Fruit fly (Drosophila melanogaster) whole organism, embryonic: ENCODE measurements around the gene CG3702.
A peak's percentile ranks its signal among the peaks of the same experiment; 100 is the strongest.

Experiments used
- B-H1 ChIP-seq: fragments of 200-800 bp; sonication (Bioruptor generic); IDR thresholded peaks from 3 replicates; pipeline ENCODE4 v1.3.6; 2022; ENCODE audit warnings: missing biosample characterization, missing genetic modification characterization
- CG10274 ChIP-seq: fragments of 200-800 bp; sonication (Bioruptor generic); optimal IDR thresholded peaks from 3 replicates; lab custom pipeline; 2017; ENCODE audit warnings: missing biosample characterization, mild to moderate bottlenecking, missing genetic modification characterization
- CG11696 ChIP-seq: fragments of 200-800 bp; sonication (Bioruptor generic); IDR thresholded peaks from 2 replicates; pipeline ENCODE4 v1.3.6; 2022; ENCODE audit warnings: missing biosample characterization, missing genetic modification characterization
- CG12155 ChIP-seq: fragments of 200-800 bp; sonication (Bioruptor generic); optimal IDR thresholded peaks from 3 replicates; lab custom pipeline; 2016; ENCODE audit warnings: missing biosample characterization, missing genetic modification characterization
- CG13287 ChIP-seq: fragments of 200-800 bp; sonication (Bioruptor generic); IDR thresholded peaks from 2 replicates; pipeline ENCODE4 v1.3.6; 2022; ENCODE audit warnings: missing biosample characterization, missing genetic modification characterization; ENCODE audit not compliant: partially characterized antibody
- CG14050 ChIP-seq: fragments of 200-800 bp; sonication (Bioruptor generic); IDR thresholded peaks from 3 replicates; pipeline ENCODE4 v1.3.6; 2022; ENCODE audit warnings: missing biosample characterization, missing genetic modification characterization
- CG15269 ChIP-seq: fragments of 200-800 bp; sonication (Bioruptor generic); optimal IDR thresholded peaks from 2 replicates; lab custom pipeline; 2018; ENCODE audit warnings: missing biosample characterization, mild to moderate bottlenecking, missing genetic modification characterization, moderate library complexity
- CG1603 ChIP-seq: fragments of 200-800 bp; sonication (Bioruptor generic); optimal IDR thresholded peaks from 2 replicates; lab custom pipeline; 2019; ENCODE audit warnings: missing biosample characterization, mild to moderate bottlenecking, missing genetic modification characterization, moderate library complexity
- CG16813 ChIP-seq: fragments of 200-800 bp; sonication (Bioruptor generic); IDR thresholded peaks from 3 replicates; pipeline ENCODE4 v1.3.6; 2022; ENCODE audit warnings: missing biosample characterization, missing genetic modification characterization; ENCODE audit not compliant: partially characterized antibody
- CG17328 ChIP-seq: fragments of 200-800 bp; sonication (Bioruptor generic); IDR thresholded peaks from 2 replicates; pipeline ENCODE4 v1.3.6; 2022; ENCODE audit warnings: missing biosample characterization, missing genetic modification characterization
- CG17361 ChIP-seq: fragments of 200-800 bp; sonication (Bioruptor generic); IDR thresholded peaks from 3 replicates; pipeline ENCODE4 v1.3.6; 2022; ENCODE audit warnings: missing biosample characterization, missing genetic modification characterization
- CG17385 ChIP-seq: fragments of 200-800 bp; sonication (Bioruptor generic); optimal IDR thresholded peaks from 3 replicates; lab custom pipeline; 2018; ENCODE audit warnings: missing biosample characterization, mild to moderate bottlenecking, missing genetic modification characterization
- CG18476 ChIP-seq: fragments of 200-800 bp; sonication (Bioruptor generic); optimal IDR thresholded peaks from 2 replicates; lab custom pipeline; 2016; ENCODE audit warnings: missing biosample characterization, mild to moderate bottlenecking, missing genetic modification characterization
- CG2678 ChIP-seq: fragments of 200-800 bp; sonication (Bioruptor generic); optimal IDR thresholded peaks from 3 replicates; lab custom pipeline; 2019; ENCODE audit warnings: missing biosample characterization, mild to moderate bottlenecking, missing genetic modification characterization, moderate library complexity
- CG2875 ChIP-seq: fragments of 200-800 bp; sonication (Bioruptor generic); optimal IDR thresholded peaks from 2 replicates; lab custom pipeline; 2017; ENCODE audit warnings: missing biosample characterization, mild to moderate bottlenecking, missing genetic modification characterization, missing genetic modification reagents
- CG31365 ChIP-seq: fragments of 200-800 bp; sonication (Bioruptor generic); optimal IDR thresholded peaks from 2 replicates; lab custom pipeline; 2018; ENCODE audit warnings: missing biosample characterization, mild to moderate bottlenecking, missing genetic modification characterization
- CG3163 ChIP-seq: fragments of 200-800 bp; sonication (Bioruptor generic); optimal IDR thresholded peaks from 3 replicates; lab custom pipeline; 2016; ENCODE audit warnings: missing biosample characterization, missing genetic modification characterization
- CG32532 ChIP-seq: fragments of 200-800 bp; sonication (Bioruptor generic); IDR thresholded peaks from 2 replicates; pipeline ENCODE4 v1.3.6; 2022; ENCODE audit warnings: missing biosample characterization, missing genetic modification characterization
- CG33557 ChIP-seq: fragments of 200-800 bp; sonication (Bioruptor generic); optimal IDR thresholded peaks from 2 replicates; lab custom pipeline; 2019; ENCODE audit warnings: missing biosample characterization, mild to moderate bottlenecking, missing genetic modification characterization, moderate library complexity
- CG34376 ChIP-seq: fragments of 200-800 bp; sonication (Bioruptor generic); optimal IDR thresholded peaks from 2 replicates; lab custom pipeline; 2018; ENCODE audit warnings: missing biosample characterization, mild to moderate bottlenecking, missing genetic modification characterization
- CG6854 ChIP-seq: fragments of 200-800 bp; sonication (Bioruptor generic); optimal IDR thresholded peaks from 3 replicates; lab custom pipeline; 2017; ENCODE audit warnings: missing biosample characterization, mild to moderate bottlenecking, missing genetic modification characterization
- CG8359 ChIP-seq: fragments of 200-800 bp; sonication (Bioruptor generic); optimal IDR thresholded peaks from 2 replicates; lab custom pipeline; 2017; ENCODE audit warnings: missing biosample characterization, mild to moderate bottlenecking, missing genetic modification characterization, borderline replicate concordance
- CG9609 ChIP-seq: fragments of 200-800 bp; sonication (Bioruptor generic); optimal IDR thresholded peaks from 3 replicates; lab custom pipeline; 2016; ENCODE audit warnings: missing biosample characterization, missing genetic modification characterization
- CHES-1-like ChIP-seq: fragments of 200-800 bp; sonication (Bioruptor generic); optimal IDR thresholded peaks from 2 replicates; lab custom pipeline; 2016; ENCODE audit warnings: missing biosample characterization, missing genetic modification characterization
- Dek ChIP-seq: fragments of 200-800 bp; sonication (Bioruptor generic); optimal IDR thresholded peaks from 3 replicates; lab custom pipeline; 2019; ENCODE audit warnings: missing biosample characterization, mild to moderate bottlenecking, missing genetic modification characterization, moderate library complexity
- Doc3 ChIP-seq: fragments of 200-800 bp; sonication (Bioruptor generic); IDR thresholded peaks from 3 replicates; pipeline ENCODE4 v1.3.6; 2022; ENCODE audit warnings: missing biosample characterization, missing genetic modification characterization; ENCODE audit not compliant: partially characterized antibody
- Dref ChIP-seq: fragments of 200-800 bp; sonication (Bioruptor generic); IDR thresholded peaks from 2 replicates; pipeline ENCODE4 v1.3.6; 2022; ENCODE audit warnings: missing biosample characterization, missing genetic modification characterization
- Drgx ChIP-seq: fragments of 200-800 bp; sonication (Bioruptor generic); IDR thresholded peaks from 2 replicates; pipeline ENCODE4 v1.3.6; 2022; ENCODE audit warnings: missing biosample characterization, missing genetic modification characterization
- E2f2 ChIP-seq: fragments of 200-800 bp; sonication (Bioruptor generic); IDR thresholded peaks from 2 replicates; pipeline ENCODE4 v1.3.6; 2022; ENCODE audit warnings: missing biosample characterization, missing genetic modification characterization
- Ets97D ChIP-seq: fragments of 200-800 bp; sonication (Bioruptor generic); optimal IDR thresholded peaks from 3 replicates; lab custom pipeline; 2016; ENCODE audit warnings: missing biosample characterization, missing genetic modification characterization
- HLH54F ChIP-seq: fragments of 200-800 bp; sonication (Bioruptor generic); optimal IDR thresholded peaks from 3 replicates; lab custom pipeline; 2016; ENCODE audit warnings: missing biosample characterization, missing genetic modification characterization
- Hmr ChIP-seq: fragments of 200-800 bp; sonication (Bioruptor generic); optimal IDR thresholded peaks from 3 replicates; lab custom pipeline; 2017; ENCODE audit warnings: mild to moderate bottlenecking, missing biosample characterization, missing genetic modification reagents, missing genetic modification characterization
- Jarid2 ChIP-seq: fragments of 200-800 bp; sonication (Bioruptor generic); optimal IDR thresholded peaks from 3 replicates; lab custom pipeline; 2017; ENCODE audit warnings: mild to moderate bottlenecking, missing biosample characterization, missing genetic modification reagents, missing genetic modification characterization
- Mad ChIP-seq: fragments of 200-800 bp; sonication (Bioruptor generic); optimal IDR thresholded peaks from 2 replicates; lab custom pipeline; 2016; ENCODE audit warnings: missing biosample characterization, missing genetic modification characterization
- Mes4 ChIP-seq: fragments of 200-800 bp; sonication (Bioruptor generic); optimal IDR thresholded peaks from 2 replicates; lab custom pipeline; 2016; ENCODE audit warnings: missing biosample characterization, missing genetic modification characterization
- Poxn ChIP-seq: fragments of 200-800 bp; sonication (Bioruptor generic); IDR thresholded peaks from 2 replicates; pipeline ENCODE4 v1.3.6; 2022; ENCODE audit warnings: missing biosample characterization, missing genetic modification characterization
- Rx ChIP-seq: fragments of 200-800 bp; sonication (Bioruptor generic); IDR thresholded peaks from 2 replicates; pipeline ENCODE4 v1.3.6; 2022; ENCODE audit warnings: missing biosample characterization, missing genetic modification characterization
- Sox100B ChIP-seq: fragments of 200-800 bp; sonication (Bioruptor generic); optimal IDR thresholded peaks from 3 replicates; lab custom pipeline; 2018; ENCODE audit warnings: missing biosample characterization, mild to moderate bottlenecking, missing genetic modification characterization
- YL-1 ChIP-seq: fragments of 200-800 bp; sonication (Bioruptor generic); optimal IDR thresholded peaks from 3 replicates; lab custom pipeline; 2017; ENCODE audit warnings: missing biosample characterization, mild to moderate bottlenecking, missing genetic modification characterization
- bowl ChIP-seq: fragments of 200-800 bp; sonication (Bioruptor generic); IDR thresholded peaks from 2 replicates; pipeline ENCODE4 v1.3.6; 2022; ENCODE audit warnings: missing biosample characterization, missing genetic modification characterization
- dati ChIP-seq: fragments of 200-800 bp; sonication (Bioruptor generic); IDR thresholded peaks from 2 replicates; pipeline ENCODE4 v1.3.6; 2022; ENCODE audit warnings: missing biosample characterization, missing genetic modification characterization
- ham ChIP-seq: fragments of 200-800 bp; sonication (Bioruptor generic); IDR thresholded peaks from 2 replicates; pipeline ENCODE4 v1.3.6; 2022; ENCODE audit warnings: missing biosample characterization, missing genetic modification characterization
- ind ChIP-seq: fragments of 200-800 bp; sonication (Bioruptor generic); optimal IDR thresholded peaks from 3 replicates; lab custom pipeline; 2016; ENCODE audit warnings: missing biosample characterization, missing genetic modification characterization
- jumu ChIP-seq: fragments of 200-800 bp; sonication (Bioruptor generic); optimal IDR thresholded peaks from 3 replicates; lab custom pipeline; 2016; ENCODE audit warnings: missing biosample characterization, missing genetic modification characterization
- onecut ChIP-seq: fragments of 200-800 bp; sonication (Bioruptor generic); IDR thresholded peaks from 2 replicates; pipeline ENCODE4 v1.3.6; 2022; ENCODE audit warnings: missing biosample characterization, missing genetic modification characterization
- p53 ChIP-seq: fragments of 200-800 bp; sonication (Bioruptor generic); optimal IDR thresholded peaks from 2 replicates; lab custom pipeline; 2016; ENCODE audit warnings: missing biosample characterization, missing genetic modification characterization
- psq ChIP-seq: fragments of 200-800 bp; sonication (Bioruptor generic); optimal IDR thresholded peaks from 2 replicates; lab custom pipeline; 2017; ENCODE audit warnings: missing biosample characterization, missing genetic modification characterization
- salm ChIP-seq: fragments of 200-800 bp; sonication (Bioruptor generic); optimal IDR thresholded peaks from 2 replicates; lab custom pipeline; 2018; ENCODE audit warnings: missing biosample characterization, mild to moderate bottlenecking, missing genetic modification characterization
- sd ChIP-seq: fragments of 200-800 bp; sonication (Bioruptor generic); optimal IDR thresholded peaks from 3 replicates; lab custom pipeline; 2018; ENCODE audit warnings: missing biosample characterization, mild to moderate bottlenecking, missing genetic modification characterization, moderate library complexity
- trem ChIP-seq: fragments of 200-800 bp; optimal IDR thresholded peaks from 3 replicates; lab custom pipeline; 2019; ENCODE audit warnings: missing biosample characterization, mild to moderate bottlenecking, missing genetic modification characterization, moderate library complexity
- unpg ChIP-seq: fragments of 200-800 bp; sonication (Bioruptor generic); optimal IDR thresholded peaks from 3 replicates; lab custom pipeline; 2018; ENCODE audit warnings: missing biosample characterization, mild to moderate bottlenecking, missing genetic modification characterization, moderate library complexity
- wek ChIP-seq: fragments of 200-800 bp; sonication (Bioruptor generic); optimal IDR thresholded peaks from 3 replicates; lab custom pipeline; 2018; ENCODE audit warnings: missing biosample characterization, mild to moderate bottlenecking, missing genetic modification characterization, moderate library complexity

The CG3702 gene

dm6 chr2L:4227546-4227945 lies 649 bp upstream of the CG3702 start, which contains the start of gene RpL40 (continued):
- TF ChIP-seq Doc3 (GFP tag; lab: Robert Waterston, UW) (no peak), Dek (tag; lab: Kevin White, UChicago) (no peak), onecut (GFP tag; lab: Robert Waterston, UW) (no peak), unpg (peak; percentile 13), p53 (no peak), CG13287 (GFP tag; lab: Robert Waterston, UW) (peak; percentile 43; the same call in 1 of the 2 replicates), CHES-1-like (no peak), CG8359 (GFP tag; lab: Kevin White, UChicago) (no peak), E2f2 (GFP tag; lab: Robert Waterston, UW) (peak; percentile 41), CG11696 (GFP tag; lab: Robert Waterston, UW) (no peak), HLH54F (no peak), trem (tag; lab: Kevin White, UChicago) (peak; percentile 16), CG1603 (tag; lab: Kevin White, UChicago) (peak; percentile 20), wek (GFP tag; lab: Kevin White, UChicago) (no peak), ind (GFP tag; lab: Kevin White, UChicago) (no peak), YL-1 (GFP tag; lab: Kevin White, UChicago) (peak; percentile 93), CG33557 (GFP tag; lab: Kevin White, UChicago) (no peak), CG31365 (tag; lab: Kevin White, UChicago) (no peak), bowl (no peak), sd (tag; lab: Kevin White, UChicago) (no peak), CG15269 (tag; lab: Kevin White, UChicago) (no peak), jumu (no peak), CG2678 (tag; lab: Kevin White, UChicago) (peak; percentile 14), Drgx (GFP tag; lab: Robert Waterston, UW) (no peak), CG34376 (GFP tag; lab: Kevin White, UChicago) (peak; percentile 15), CG16813 (GFP tag; lab: Robert Waterston, UW) (0 out of 3 replicates have a peak, but pooled peaks have one; percentile 35), CG18476 (no peak), CG9609 (no peak), CG32532 (no peak), CG10274 (GFP tag; lab: Kevin White, UChicago) (no peak), Ets97D (peak; percentile 70), Dref (GFP tag; lab: Robert Waterston, UW) (peak; percentile 41; the same call in 1 of the 2 replicates), Mad (GFP tag; lab: Kevin White, UChicago) (no peak), Jarid2 (peak; percentile 6), dati (GFP tag; lab: Robert Waterston, UW) (no peak), CG17385 (no peak), salm (tag; lab: Kevin White, UChicago) (no peak), Mes4 (GFP tag; lab: Kevin White, UChicago) (no peak), Poxn (no peak), psq (GFP tag; lab: Kevin White, UChicago) (no peak), CG14050 (no peak), CG6854 (GFP tag; lab: Kevin White, UChicago) (no peak), B-H1 (GFP tag; lab: Robert Waterston, UW) (no peak), Rx (GFP tag; lab: Robert Waterston, UW) (no peak), CG17328 (GFP tag; lab: Robert Waterston, UW) (no peak), Hmr (GFP tag; lab: Kevin White, UChicago) (peak; percentile 16), CG17361 (GFP tag; lab: Robert Waterston, UW) (no peak), CG12155 (GFP tag; lab: Kevin White, UChicago) (no peak), CG3163 (GFP tag; lab: Kevin White, UChicago) (no peak), CG2875 (GFP tag; lab: Kevin White, UChicago) (no peak), ham (GFP tag; lab: Robert Waterston, UW) (no peak), Sox100B (no peak)
